Worm (Caenorhabditis elegans) whole organism, L3 larva: Measurements from ENCODE around the gene pals-16.
"Not testable (repeated sequence)": the region's sequence is repeated elsewhere in the genome, so short reads cannot be mapped to it uniquely, and the experiment has no call there.

Experiments used
- ZK546.5 ChIP-seq: sonication (generic microtip); optimal IDR thresholded peaks from 2 replicates; lab custom pipeline; 2017; ENCODE audit warnings: missing biosample characterization, missing genetic modification characterization
- aly-2 ChIP-seq: fragments of 150-350 bp; optimal IDR thresholded peaks from 2 replicates; lab custom pipeline; 2014; ENCODE audit warnings: missing biosample characterization, missing genetic modification characterization
- daf-12 ChIP-seq: fragments of 150-350 bp; optimal IDR thresholded peaks from 2 replicates; lab custom pipeline; 2014; ENCODE audit warnings: missing biosample characterization, missing genetic modification reagents, missing genetic modification characterization
- egl-27 ChIP-seq: sonication (generic microtip); optimal IDR thresholded peaks from 4 replicates; lab custom pipeline; 2017; ENCODE audit warnings: missing biosample characterization, missing genetic modification reagents, missing genetic modification characterization
- elt-3 ChIP-seq, 3 experiments: fragments of 150-350 bp in 1 of 3; sonication (generic microtip) in 2 of 3; optimal IDR thresholded peaks; 2 replicates in 2 of 3; 4 replicates in 1 of 3; lab custom pipeline; 2014 to 2017; ENCODE audit warnings: missing biosample characterization in 3 of 3, missing genetic modification characterization in 3 of 3
- eor-1 ChIP-seq, 2 experiments: fragments of 150-350 bp; optimal IDR thresholded peaks; 2 replicates each; lab custom pipeline; 2014 to 2018; ENCODE audit warnings: missing biosample characterization in 2 of 2, missing genetic modification characterization in 2 of 2
- lin-15B ChIP-seq: fragments of 150-350 bp; optimal IDR thresholded peaks from 2 replicates; lab custom pipeline; 2014; ENCODE audit warnings: missing biosample characterization, missing genetic modification characterization
- nhr-237 ChIP-seq: fragments of 150-350 bp; optimal IDR thresholded peaks from 2 replicates; lab custom pipeline; 2014; ENCODE audit warnings: missing biosample characterization, missing genetic modification characterization
- nhr-76 ChIP-seq: fragments of 150-350 bp; sonication (generic microtip); optimal IDR thresholded peaks from 5 replicates; lab custom pipeline; 2014; ENCODE audit warnings: missing biosample characterization, missing genetic modification characterization
- pqm-1 ChIP-seq: fragments of 150-350 bp; optimal IDR thresholded peaks from 2 replicates; lab custom pipeline; 2017; ENCODE audit warnings: missing biosample characterization, missing genetic modification characterization, inconsistent platforms
- sea-2 ChIP-seq: fragments of 150-350 bp; sonication (generic microtip); optimal IDR thresholded peaks from 4 replicates; lab custom pipeline; 2014; ENCODE audit warnings: missing biosample characterization, missing genetic modification reagents, missing genetic modification characterization
- ztf-11 ChIP-seq: fragments of 150-350 bp; optimal IDR thresholded peaks from 2 replicates; lab custom pipeline; 2014; ENCODE audit warnings: missing biosample characterization, missing genetic modification characterization
- ztf-4 ChIP-seq: fragments of 150-350 bp; optimal IDR thresholded peaks from 2 replicates; lab custom pipeline; 2014; ENCODE audit warnings: missing biosample characterization, missing genetic modification characterization

DNA sequence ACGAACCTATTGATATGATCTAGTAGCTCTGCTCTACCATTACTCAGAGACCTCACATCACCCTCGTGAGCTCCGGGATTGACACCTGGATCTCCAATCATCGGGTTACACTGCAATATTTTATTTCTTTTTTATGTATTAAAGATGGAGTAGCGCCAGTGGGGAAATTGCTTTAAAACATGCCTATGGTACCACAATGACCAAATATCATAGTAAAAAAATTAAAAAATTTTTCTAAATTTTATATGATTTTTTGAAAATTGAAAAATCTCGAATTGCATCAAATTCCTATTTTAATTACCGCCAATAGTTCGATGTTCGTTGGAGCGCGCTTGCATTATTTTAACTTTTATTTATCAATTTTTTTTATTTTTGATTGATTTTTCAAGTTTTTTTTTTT lies 21.9 kb upstream of the pals-16 start, which contains the start of gene pals-40:
- TF ChIP-seq sea-2; egl-27 (tag; lab: Kevin White, UChicago); ztf-11 (tag; lab: Kevin White, UChicago); ztf-4 (tag; lab: Kevin White, UChicago); nhr-237; nhr-76 (tag; lab: Kevin White, UChicago); aly-2; pqm-1; ZK546.5; elt-3 (tag; optimal IDR thresholded peaks at IDR 0.05; lab: Kevin White, UChicago); eor-1 (tag; optimal IDR thresholded peaks at IDR 0.05; lab: Kevin White, UChicago); daf-12; lin-15B: not testable (repeated sequence)
